Fruit fly (Drosophila melanogaster): ENCODE results near the gene CG5274.

Gene CG5274

dm6 chr3L:20447337-20447736, 19.9 kb upstream of the CG5274 start (continued):
- TF ChIP-seq Sry-β (GFP tag; optimal IDR thresholded peaks at IDR 0.05), result no peak
- TF ChIP-seq insv (GFP tag; optimal IDR thresholded peaks at IDR 0.05), result no peak
- no peak for TF ChIP-seq Awh (GFP tag; IDR thresholded peaks at IDR 0.05)
- no peak for TF ChIP-seq gcm (GFP tag; optimal IDR thresholded peaks at IDR 0.05)
- TF ChIP-seq CG4404 (GFP tag; IDR thresholded peaks at IDR 0.05), result 0 out of 2 replicates have a peak, but pooled peaks have one; percentile 33
- TF ChIP-seq CG9797 (GFP tag; optimal IDR thresholded peaks at IDR 0.05), result no peak
- TF ChIP-seq MESR4 (GFP tag; optimal IDR thresholded peaks at IDR 0.05), result no peak
- TF ChIP-seq CG14667 (GFP tag; IDR thresholded peaks at IDR 0.05), result 0 out of 2 replicates have a peak, but pooled peaks have one; percentile 11
- TF ChIP-seq Lim3 (GFP tag; IDR thresholded peaks at IDR 0.05), result no peak
- TF ChIP-seq sob (GFP tag; IDR thresholded peaks at IDR 0.05), result no peak
- TF ChIP-seq CG10959 (GFP tag; IDR thresholded peaks at IDR 0.05), result peak; percentile 43; the same call in 1 of the 2 replicates
- peak; percentile 48 for TF ChIP-seq Xrp1 (GFP tag; IDR thresholded peaks at IDR 0.05)
- no peak for TF ChIP-seq CG8478 (optimal IDR thresholded peaks at IDR 0.05)
- no peak for TF ChIP-seq tx (GFP tag; optimal IDR thresholded peaks at IDR 0.05)
- no peak for TF ChIP-seq stc (GFP tag; IDR thresholded peaks at IDR 0.05)
- no peak for TF ChIP-seq CG7556 (GFP tag; optimal IDR thresholded peaks at IDR 0.05)
- no peak for TF ChIP-seq CG17829 (tag; optimal IDR thresholded peaks at IDR 0.05)
- no peak for TF ChIP-seq ab (GFP tag; optimal IDR thresholded peaks at IDR 0.05)
- no peak for TF ChIP-seq nom (GFP tag; optimal IDR thresholded peaks at IDR 0.05)
- TF ChIP-seq pzg (GFP tag; optimal IDR thresholded peaks at IDR 0.05), result no peak
- no peak for TF ChIP-seq CG7928 (GFP tag; optimal IDR thresholded peaks at IDR 0.05)
- no peak for TF ChIP-seq Bdp1 (GFP tag; optimal IDR thresholded peaks at IDR 0.05)
- peak; percentile 27 for TF ChIP-seq lilli (GFP tag; optimal IDR thresholded peaks at IDR 0.05)
- TF ChIP-seq Gsc (GFP tag; IDR thresholded peaks at IDR 0.05), result no peak
- TF ChIP-seq CTCF (GFP tag; optimal IDR thresholded peaks at IDR 0.05), result no peak
- no peak for TF ChIP-seq inv (GFP tag; IDR thresholded peaks at IDR 0.05; ENCODE audit: partially characterized antibody)
- TF ChIP-seq NFAT (GFP tag; IDR thresholded peaks at IDR 0.05), result no peak
- TF ChIP-seq dpn (GFP tag; optimal IDR thresholded peaks at IDR 0.05), result peak in 1 of 2 experiments; percentile 22
- TF ChIP-seq CG13123 (GFP tag; optimal IDR thresholded peaks at IDR 0.05), result no peak
- TF ChIP-seq CG31224 (GFP tag; IDR thresholded peaks at IDR 0.05), result no peak
- peak; percentile 38; the same call in 1 of the 2 replicates for TF ChIP-seq vvl (GFP tag; IDR thresholded peaks at IDR 0.05)
- 0 out of 3 replicates have a peak, but pooled peaks have one; percentile 36 for TF ChIP-seq CG3726 (GFP tag; IDR thresholded peaks at IDR 0.05)
- TF ChIP-seq CG16779 (GFP tag; IDR thresholded peaks at IDR 0.05), result no peak
- no peak for TF ChIP-seq CG3995 (GFP tag; optimal IDR thresholded peaks at IDR 0.05)
- TF ChIP-seq sim (GFP tag; IDR thresholded peaks at IDR 0.05), result 0 out of 2 replicates have a peak, but pooled peaks have one; percentile 17
- no peak for TF ChIP-seq pan (optimal IDR thresholded peaks at IDR 0.05)
- TF ChIP-seq pan (GFP tag; optimal IDR thresholded peaks at IDR 0.05 in 1 of 2, IDR thresholded peaks at IDR 0.05 in 1 of 2), result no peak
- no peak for TF ChIP-seq kah (GFP tag; optimal IDR thresholded peaks at IDR 0.05)
- no peak for TF ChIP-seq exex (tag; optimal IDR thresholded peaks at IDR 0.05)
- TF ChIP-seq trem (tag; optimal IDR thresholded peaks at IDR 0.05), result peak; percentile 13
- TF ChIP-seq Side (GFP tag; optimal IDR thresholded peaks at IDR 0.05), result no peak
- TF ChIP-seq ind (GFP tag; optimal IDR thresholded peaks at IDR 0.05), result no peak
- TF ChIP-seq seq (GFP tag; IDR thresholded peaks at IDR 0.05), result no peak
- no peak for TF ChIP-seq lov (optimal IDR thresholded peaks at IDR 0.05)
- 0 out of 3 replicates have a peak, but pooled peaks have one; percentile 8 for TF ChIP-seq lov (GFP tag; IDR thresholded peaks at IDR 0.05)
- TF ChIP-seq Aef1 (GFP tag; IDR thresholded peaks at IDR 0.05), result no peak
- TF ChIP-seq bigmax (GFP tag; optimal IDR thresholded peaks at IDR 0.05), result no peak
- TF ChIP-seq CG7745 (tag; optimal IDR thresholded peaks at IDR 0.05), result no peak
- TF ChIP-seq ase (GFP tag; IDR thresholded peaks at IDR 0.05), result no peak
- TF ChIP-seq ash1 (GFP tag; optimal IDR thresholded peaks at IDR 0.05), result no peak
- no peak for TF ChIP-seq NfI (GFP tag; optimal IDR thresholded peaks at IDR 0.05)
- TF ChIP-seq CG12942 (GFP tag; optimal IDR thresholded peaks at IDR 0.05), result no peak
- TF ChIP-seq Neu2 (GFP tag; optimal IDR thresholded peaks at IDR 0.05; ENCODE audit: borderline replicate concordance), result no peak

All from whole organism, embryonic.